Worm (Caenorhabditis elegans) whole organism, L4 larva: ENCODE measurements around the gene fbxb-97.

ENCODE experiments used
- Y48G9A.11 ChIP-seq: fragments of 200-800 bp; sonication (Bioruptor generic); IDR thresholded peaks from 2 replicates; pipeline ENCODE4 v1.3.6; 2022; ENCODE audit warnings: missing genetic modification reagents, missing genetic modification characterization, missing compliant biosample characterization
- dpl-1 ChIP-seq: fragments of 150-350 bp; optimal IDR thresholded peaks from 2 replicates; lab custom pipeline; 2014; ENCODE audit warnings: missing biosample characterization, missing genetic modification reagents, missing genetic modification characterization
- dve-1 ChIP-seq: sonication (generic microtip); optimal IDR thresholded peaks from 2 replicates; lab custom pipeline; 2017; ENCODE audit warnings: antibody characterized with exemption, mild to moderate bottlenecking, missing genetic modification characterization, missing compliant biosample characterization; ENCODE audit not compliant: insufficient read depth
- lin-15B ChIP-seq: fragments of 150-350 bp; sonication (generic microtip); optimal IDR thresholded peaks from 3 replicates; lab custom pipeline; 2014; ENCODE audit warnings: missing biosample characterization, missing genetic modification characterization
- lin-39 ChIP-seq: fragments of 150-350 bp; optimal IDR thresholded peaks from 2 replicates; lab custom pipeline; 2014; ENCODE audit warnings: missing biosample characterization, missing genetic modification reagents, missing genetic modification characterization
- mdl-1 ChIP-seq, 2 experiments: fragments of 150-350 bp in 1 of 2; sonication (generic microtip) in 1 of 2; optimal IDR thresholded peaks; 2 replicates each; lab custom pipeline; 2014 to 2017; ENCODE audit warnings: missing biosample characterization in 2 of 2, missing genetic modification characterization in 2 of 2
- nhr-11 ChIP-seq: fragments of 150-350 bp; optimal IDR thresholded peaks from 2 replicates; lab custom pipeline; 2014; ENCODE audit warnings: missing biosample characterization, missing genetic modification characterization
- nhr-237 ChIP-seq: sonication (generic microtip); optimal IDR thresholded peaks from 2 replicates; lab custom pipeline; 2017; ENCODE audit warnings: missing biosample characterization, missing genetic modification characterization
- nhr-76 ChIP-seq: fragments of 150-350 bp; optimal IDR thresholded peaks from 2 replicates; lab custom pipeline; 2014; ENCODE audit warnings: missing biosample characterization, missing genetic modification characterization
- nhr-77 ChIP-seq: fragments of 150-350 bp; optimal IDR thresholded peaks from 2 replicates; lab custom pipeline; 2014; ENCODE audit warnings: missing biosample characterization, missing genetic modification characterization
- tra-1 ChIP-seq: fragments of 200-800 bp; sonication (Bioruptor generic); IDR thresholded peaks from 2 replicates; pipeline ENCODE4 v1.3.6; 2022; ENCODE audit warnings: missing genetic modification reagents, missing genetic modification characterization, missing compliant biosample characterization
- vab-7 ChIP-seq: fragments of 200-800 bp; sonication (Bioruptor generic); IDR thresholded peaks from 2 replicates; pipeline ENCODE4 v1.3.6; 2022; ENCODE audit warnings: missing genetic modification reagents, missing genetic modification characterization, missing compliant biosample characterization

DNA sequence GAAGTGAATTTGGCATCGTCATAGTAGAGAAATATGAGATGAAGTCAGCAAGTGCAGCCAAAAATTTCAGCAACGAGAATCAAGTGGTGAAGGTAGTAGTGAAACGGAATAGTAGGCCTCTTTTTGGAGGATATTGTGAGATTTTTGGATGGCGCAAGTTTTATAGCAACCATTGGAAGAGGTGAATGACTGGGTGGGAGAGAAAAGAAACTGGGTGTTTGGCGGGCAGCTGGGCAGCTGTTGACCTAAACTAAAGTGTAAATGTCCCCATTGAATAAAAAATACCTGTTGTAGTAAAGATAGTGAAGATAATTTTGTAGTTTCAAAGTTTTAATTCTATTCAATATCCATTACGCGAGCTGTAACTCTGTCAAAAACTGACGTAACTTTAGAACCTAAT lies 31.9 kb downstream of the fbxb-97 start:
- no peak for TF ChIP-seq dve-1
- no peak for TF ChIP-seq lin-15B (tag; lab: Kevin White, UChicago)
- no peak for TF ChIP-seq mdl-1 (tag; optimal IDR thresholded peaks at IDR 0.05; lab: Kevin White, UChicago)
- TF ChIP-seq nhr-76 (tag; lab: Kevin White, UChicago): no peak
- no peak for TF ChIP-seq nhr-77 (tag; lab: Kevin White, UChicago)
- no peak for TF ChIP-seq Y48G9A.11 (GFP tag; lab: Robert Waterston, UW)
- TF ChIP-seq nhr-237: no peak
- TF ChIP-seq dpl-1 (GFP tag; lab: Kevin White, UChicago): no peak
- no peak for TF ChIP-seq tra-1
- TF ChIP-seq vab-7 (GFP tag; lab: Robert Waterston, UW): no peak
- no peak for TF ChIP-seq lin-39 (tag; lab: Kevin White, UChicago)
- TF ChIP-seq nhr-11: no peak
